Fruit fly (Drosophila melanogaster) whole organism, adult: Measurements from ENCODE around the gene CG43330.

Experiments
- CG11617 ChIP-seq: fragments of 200-800 bp; sonication (Bioruptor generic); optimal IDR thresholded peaks from 2 replicates; lab custom pipeline; 2017; ENCODE audit warnings: mild to moderate bottlenecking, missing biosample characterization, missing genetic modification reagents, missing genetic modification characterization
- CG12768 ChIP-seq: fragments of 200-800 bp; sonication (Bioruptor generic); optimal IDR thresholded peaks from 2 replicates; lab custom pipeline; 2017; ENCODE audit warnings: missing biosample characterization, missing genetic modification characterization, mild to moderate bottlenecking, moderate library complexity, missing genetic modification reagents
- CG14711 ChIP-seq: fragments of 200-800 bp; sonication (Bioruptor generic); optimal IDR thresholded peaks from 2 replicates; lab custom pipeline; 2018; ENCODE audit warnings: missing biosample characterization, mild to moderate bottlenecking, missing genetic modification characterization, moderate library complexity
- CG1620 ChIP-seq: fragments of 200-800 bp; sonication (Bioruptor generic); optimal IDR thresholded peaks from 2 replicates; lab custom pipeline; 2016; ENCODE audit warnings: missing biosample characterization, missing genetic modification characterization
- CG33017 ChIP-seq: fragments of 200-800 bp; sonication (Bioruptor generic); optimal IDR thresholded peaks from 2 replicates; lab custom pipeline; 2018; ENCODE audit warnings: missing biosample characterization, mild to moderate bottlenecking, missing genetic modification characterization, moderate library complexity
- CG5204 ChIP-seq: fragments of 200-800 bp; sonication (Bioruptor generic); optimal IDR thresholded peaks from 2 replicates; lab custom pipeline; 2016; ENCODE audit warnings: missing biosample characterization, missing genetic modification characterization
- CG7045 ChIP-seq: fragments of 200-800 bp; sonication (Bioruptor generic); optimal IDR thresholded peaks from 2 replicates; lab custom pipeline; 2017; ENCODE audit warnings: missing biosample characterization, mild to moderate bottlenecking, missing genetic modification characterization
- CG7101 ChIP-seq: fragments of 200-800 bp; sonication (Bioruptor generic); optimal IDR thresholded peaks from 2 replicates; lab custom pipeline; 2018; ENCODE audit warnings: missing biosample characterization, mild to moderate bottlenecking, missing genetic modification characterization, moderate library complexity
- Clk ChIP-seq: fragments of 200-800 bp; sonication (Bioruptor generic); optimal IDR thresholded peaks from 2 replicates; lab custom pipeline; 2017; ENCODE audit warnings: missing biosample characterization, missing genetic modification characterization
- Crg-1 ChIP-seq: fragments of 200-800 bp; sonication (Bioruptor generic); optimal IDR thresholded peaks from 2 replicates; lab custom pipeline; 2016; ENCODE audit warnings: missing biosample characterization, missing genetic modification characterization
- Hr96 ChIP-seq: fragments of 200-800 bp; sonication (Bioruptor generic); optimal IDR thresholded peaks from 2 replicates; lab custom pipeline; 2016; ENCODE audit warnings: missing biosample characterization, missing genetic modification characterization
- Mnt ChIP-seq: fragments of 200-800 bp; sonication (Bioruptor generic); optimal IDR thresholded peaks from 2 replicates; lab custom pipeline; 2016; ENCODE audit warnings: missing biosample characterization, mild to moderate bottlenecking, missing genetic modification characterization
- bab1 ChIP-seq: fragments of 200-800 bp; sonication (Bioruptor generic); optimal IDR thresholded peaks from 3 replicates; lab custom pipeline; 2019; ENCODE audit warnings: missing biosample characterization, mild to moderate bottlenecking, missing genetic modification characterization, moderate library complexity
- cic ChIP-seq: fragments of 200-800 bp; sonication (Bioruptor generic); optimal IDR thresholded peaks from 2 replicates; lab custom pipeline; 2017; ENCODE audit warnings: missing biosample characterization, mild to moderate bottlenecking, missing genetic modification characterization, moderate library complexity
- cnc ChIP-seq, 2 experiments: fragments of >200 bp; optimal IDR thresholded peaks; 2 replicates each; lab custom pipeline; 2017
- kay ChIP-seq: fragments of 200-800 bp; sonication (Bioruptor generic); peaks from one replicate; lab custom pipeline; 2016; ENCODE audit warnings: missing biosample characterization, missing genetic modification characterization, borderline replicate concordance
- ovo ChIP-seq: fragments of 200-800 bp; sonication (Bioruptor generic); optimal IDR thresholded peaks from 2 replicates; lab custom pipeline; 2016; ENCODE audit warnings: missing biosample characterization, missing genetic modification characterization
- pad ChIP-seq: fragments of 200-800 bp; sonication (Bioruptor generic); optimal IDR thresholded peaks from 3 replicates; lab custom pipeline; 2017; ENCODE audit warnings: missing biosample characterization, missing genetic modification characterization, mild to moderate bottlenecking, moderate library complexity, missing genetic modification reagents
- tj ChIP-seq: fragments of 200-800 bp; sonication (Bioruptor generic); optimal IDR thresholded peaks from 3 replicates; lab custom pipeline; 2017; ENCODE audit warnings: missing biosample characterization, mild to moderate bottlenecking, missing genetic modification characterization, moderate library complexity
- toe ChIP-seq: fragments of 200-800 bp; sonication (Bioruptor generic); optimal IDR thresholded peaks from 2 replicates; lab custom pipeline; 2016; ENCODE audit warnings: missing biosample characterization, missing genetic modification characterization

Gene CG43330

dm6 chr3L:22468562-22468961 is 35.7 kb downstream of the CG43330 start, which contains the start of gene CG11437:
CG11437 (plus strand) TSS chr3L:22468862.
- no peak for TF ChIP-seq cnc (optimal IDR thresholded peaks at IDR 0.05; lab: Kevin White, UChicago)
- TF ChIP-seq kay (GFP tag; lab: Kevin White, UChicago), result no peak
- no peak for TF ChIP-seq Clk
- TF ChIP-seq CG7045 (GFP tag; lab: Kevin White, UChicago), result no peak
- no peak for TF ChIP-seq CG33017 (tag; lab: Kevin White, UChicago)
- TF ChIP-seq ovo (GFP tag; lab: Kevin White, UChicago), result no peak
- TF ChIP-seq CG1620 (GFP tag; lab: Kevin White, UChicago), result no peak

- TF ChIP-seq ovo (GFP tag; lab: Kevin White, UChicago), result no peak
- peak; percentile 48 for TF ChIP-seq tj
Measured at dm6 chr3L:22466403-22466942, 37.8 kb downstream of the CG43330 start.

- TF ChIP-seq pad (GFP tag; lab: Kevin White, UChicago), result peak; percentile 54
- TF ChIP-seq kay (GFP tag; lab: Kevin White, UChicago), result no peak
Measured at dm6 chr3L:22465486-22466402, 38.5 kb downstream of the CG43330 start, which contains the start of gene CG11438. CG11438 (plus strand) TSS chr3L:22465619.

dm6 chr3L:22463412-22463811 is 40.8 kb downstream of the CG43330 start:
- TF ChIP-seq CG12768, result peak; percentile 31
- TF ChIP-seq CG14711 (tag; lab: Kevin White, UChicago), result no peak
- TF ChIP-seq cic (GFP tag; lab: Kevin White, UChicago), result peak; percentile 65
- TF ChIP-seq Mnt (GFP tag; lab: Kevin White, UChicago), result no peak
- TF ChIP-seq Hr96 (GFP tag; lab: Kevin White, UChicago), result peak; percentile 15
- TF ChIP-seq tj, result peak; percentile 11
- peak; percentile 65 for TF ChIP-seq pad (GFP tag; lab: Kevin White, UChicago)
- peak; percentile 2 for TF ChIP-seq Crg-1

- no peak for TF ChIP-seq Clk
- no peak for TF ChIP-seq CG7101
- TF ChIP-seq CG1620 (GFP tag; lab: Kevin White, UChicago), result no peak
- TF ChIP-seq toe (GFP tag; lab: Kevin White, UChicago), result no peak
- TF ChIP-seq pad (GFP tag; lab: Kevin White, UChicago), result peak; percentile 21
- TF ChIP-seq cic (GFP tag; lab: Kevin White, UChicago), result peak; percentile 69
- TF ChIP-seq kay (GFP tag; lab: Kevin White, UChicago), result peak; percentile 77
- peak; percentile 31 for TF ChIP-seq tj
- TF ChIP-seq cnc (optimal IDR thresholded peaks at IDR 0.05; lab: Kevin White, UChicago), result no peak
- TF ChIP-seq CG5204 (GFP tag; lab: Kevin White, UChicago), result no peak
- TF ChIP-seq CG14711 (tag; lab: Kevin White, UChicago), result peak; percentile 7
- no peak for TF ChIP-seq Crg-1
- TF ChIP-seq CG33017 (tag; lab: Kevin White, UChicago), result no peak
- TF ChIP-seq CG11617 (GFP tag; lab: Kevin White, UChicago), result no peak
- TF ChIP-seq bab1 (GFP tag; lab: Kevin White, UChicago), result peak; percentile 68
- peak; percentile 36 for TF ChIP-seq CG12768
- peak; percentile 14 for TF ChIP-seq CG7045 (GFP tag; lab: Kevin White, UChicago)
- peak; percentile 68 for TF ChIP-seq Mnt (GFP tag; lab: Kevin White, UChicago)
- TF ChIP-seq ovo (GFP tag; lab: Kevin White, UChicago), result peak; percentile 4
- no peak for TF ChIP-seq Hr96 (GFP tag; lab: Kevin White, UChicago)
Measured at dm6 chr3L:22460918-22461634, 43.1 kb downstream of the CG43330 start, which contains the start of gene laza. laza (minus strand) TSS chr3L:22461131.

- no peak for TF ChIP-seq CG12768
- TF ChIP-seq CG11617 (GFP tag; lab: Kevin White, UChicago), result no peak
- no peak for TF ChIP-seq Mnt (GFP tag; lab: Kevin White, UChicago)
- TF ChIP-seq Clk, result no peak
- TF ChIP-seq bab1 (GFP tag; lab: Kevin White, UChicago), result no peak
- no peak for TF ChIP-seq kay (GFP tag; lab: Kevin White, UChicago)
- TF ChIP-seq CG33017 (tag; lab: Kevin White, UChicago), result no peak
- TF ChIP-seq cnc (optimal IDR thresholded peaks at IDR 0.05; lab: Kevin White, UChicago), result no peak
- no peak for TF ChIP-seq Hr96 (GFP tag; lab: Kevin White, UChicago)
- TF ChIP-seq ovo (GFP tag; lab: Kevin White, UChicago), result no peak
Measured at dm6 chr3L:22460428-22460827, 43.8 kb downstream of the CG43330 start.
